Worm (Caenorhabditis elegans) whole organism, L2 larva: Measurements from ENCODE around the gene srg-25.

Source experiments
- C34F6.9 ChIP-seq: fragments of 150-350 bp; optimal IDR thresholded peaks from 2 replicates; lab custom pipeline; 2014; ENCODE audit warnings: missing biosample characterization, missing genetic modification characterization
- alr-1 ChIP-seq: fragments of 150-350 bp; optimal IDR thresholded peaks from 2 replicates; lab custom pipeline; 2014; ENCODE audit warnings: missing biosample characterization, missing genetic modification characterization
- ama-1 ChIP-seq: fragments of 150-350 bp; optimal IDR thresholded peaks from 2 replicates; lab custom pipeline; 2018; ENCODE audit warnings: inconsistent platforms
- blmp-1 ChIP-seq: sonication (generic microtip); optimal IDR thresholded peaks from 2 replicates; lab custom pipeline; 2017; ENCODE audit warnings: missing genetic modification characterization, mild to moderate bottlenecking, missing compliant biosample characterization, antibody characterized with exemption, moderate library complexity; ENCODE audit not compliant: insufficient read depth
- ceh-82 ChIP-seq: fragments of 150-350 bp; optimal IDR thresholded peaks from 2 replicates; lab custom pipeline; 2014; ENCODE audit warnings: missing biosample characterization, missing genetic modification characterization
- crh-2 ChIP-seq: sonication (generic microtip); optimal IDR thresholded peaks from 2 replicates; lab custom pipeline; 2017; ENCODE audit warnings: missing biosample characterization, missing genetic modification characterization
- dmd-4 ChIP-seq: sonication (generic microtip); optimal IDR thresholded peaks from 2 replicates; lab custom pipeline; 2017; ENCODE audit warnings: missing biosample characterization, missing genetic modification characterization
- egl-27 ChIP-seq: sonication (generic microtip); optimal IDR thresholded peaks from 3 replicates; lab custom pipeline; 2017; ENCODE audit warnings: missing biosample characterization, missing genetic modification reagents, missing genetic modification characterization
- elt-1 ChIP-seq: fragments of 150-350 bp; optimal IDR thresholded peaks from 2 replicates; lab custom pipeline; 2014; ENCODE audit warnings: missing biosample characterization, missing genetic modification characterization
- elt-3 ChIP-seq: sonication (generic microtip); optimal IDR thresholded peaks from 2 replicates; lab custom pipeline; 2017; ENCODE audit warnings: missing biosample characterization, missing genetic modification characterization
- fos-1 ChIP-seq: fragments of 150-350 bp; optimal IDR thresholded peaks from 2 replicates; lab custom pipeline; 2014; ENCODE audit warnings: missing biosample characterization, missing genetic modification characterization
- lin-11 ChIP-seq: fragments of 150-350 bp; sonication (generic microtip); optimal IDR thresholded peaks from 2 replicates; lab custom pipeline; 2014; ENCODE audit warnings: missing biosample characterization, missing genetic modification characterization, inconsistent platforms, mixed read lengths
- lin-13 ChIP-seq: fragments of 150-350 bp; optimal IDR thresholded peaks from 2 replicates; lab custom pipeline; 2014; ENCODE audit warnings: missing biosample characterization, missing genetic modification reagents, missing genetic modification characterization
- lin-39 ChIP-seq: fragments of 150-350 bp; optimal IDR thresholded peaks from 2 replicates; lab custom pipeline; 2014; ENCODE audit warnings: missing biosample characterization, missing genetic modification reagents, missing genetic modification characterization
- lsy-2 ChIP-seq, 2 experiments: fragments of 150-350 bp in 1 of 2; sonication (generic microtip) in 1 of 2; optimal IDR thresholded peaks; 2 replicates each; lab custom pipeline; 2014 to 2017; ENCODE audit warnings: missing biosample characterization in 2 of 2, missing genetic modification characterization in 2 of 2
- mab-5 ChIP-seq: fragments of 150-350 bp; optimal IDR thresholded peaks from 2 replicates; lab custom pipeline; 2014; ENCODE audit warnings: missing biosample characterization, missing genetic modification characterization
- mdl-1 ChIP-seq, 2 experiments: fragments of 150-350 bp in 1 of 2; sonication (generic microtip) in 1 of 2; optimal IDR thresholded peaks; 2 replicates each; lab custom pipeline; 2017; ENCODE audit warnings: missing biosample characterization in 2 of 2, missing genetic modification characterization in 2 of 2
- nhr-11 ChIP-seq: fragments of 150-350 bp; optimal IDR thresholded peaks from 2 replicates; lab custom pipeline; 2014; ENCODE audit warnings: missing biosample characterization, missing genetic modification characterization
- nhr-129 ChIP-seq: fragments of 150-350 bp; optimal IDR thresholded peaks from 2 replicates; lab custom pipeline; 2014; ENCODE audit warnings: missing biosample characterization, missing genetic modification characterization
- nhr-21 ChIP-seq: fragments of 150-350 bp; optimal IDR thresholded peaks from 2 replicates; lab custom pipeline; 2014; ENCODE audit warnings: missing biosample characterization, missing genetic modification characterization
- nhr-23 ChIP-seq: fragments of 150-350 bp; optimal IDR thresholded peaks from 2 replicates; lab custom pipeline; 2014; ENCODE audit warnings: missing biosample characterization, missing genetic modification reagents, missing genetic modification characterization
- nhr-25 ChIP-seq: fragments of 150-350 bp; sonication (generic microtip); optimal IDR thresholded peaks from 3 replicates; lab custom pipeline; 2014; ENCODE audit warnings: missing biosample characterization, missing genetic modification characterization
- nhr-77 ChIP-seq: fragments of 150-350 bp; optimal IDR thresholded peaks from 2 replicates; lab custom pipeline; 2014; ENCODE audit warnings: missing biosample characterization, missing genetic modification characterization
- peb-1 ChIP-seq: fragments of 150-350 bp; optimal IDR thresholded peaks from 2 replicates; lab custom pipeline; 2014; ENCODE audit warnings: missing biosample characterization, missing genetic modification characterization
- skn-1 ChIP-seq: sonication (generic microtip); optimal IDR thresholded peaks from 2 replicates; lab custom pipeline; 2017; ENCODE audit warnings: missing biosample characterization, missing genetic modification characterization
- sma-3 ChIP-seq: sonication (generic microtip); optimal IDR thresholded peaks from 2 replicates; lab custom pipeline; 2016; ENCODE audit warnings: missing genetic modification reagents, missing genetic modification characterization, missing compliant biosample characterization
- sma-9 ChIP-seq, 2 experiments: fragments of 150-350 bp in 1 of 2; sonication (generic microtip) in 1 of 2; optimal IDR thresholded peaks; 2 replicates each; lab custom pipeline; 2014 to 2016; ENCODE audit warnings: missing genetic modification characterization in 2 of 2, mild to moderate bottlenecking in 1 of 2, missing biosample characterization in 1 of 2, missing compliant biosample characterization in 1 of 2, missing genetic modification reagents in 1 of 2, moderate library complexity in 1 of 2
- unc-39 ChIP-seq: fragments of 150-350 bp; optimal IDR thresholded peaks from 2 replicates; lab custom pipeline; 2014; ENCODE audit warnings: missing biosample characterization, missing genetic modification characterization
- zag-1 ChIP-seq: fragments of 150-350 bp; optimal IDR thresholded peaks from 2 replicates; lab custom pipeline; 2014; ENCODE audit warnings: missing biosample characterization, missing genetic modification characterization
- ztf-1 ChIP-seq: fragments of 200-800 bp; sonication (Bioruptor generic); conservative IDR thresholded peaks from 2 replicates; pipeline ENCODE4 v1.3.6; 2022; ENCODE audit warnings: missing genetic modification characterization, missing compliant biosample characterization
- ztf-11 ChIP-seq: sonication (generic microtip); optimal IDR thresholded peaks from 2 replicates; lab custom pipeline; 2017; ENCODE audit warnings: missing biosample characterization, missing genetic modification characterization
- ztf-4 ChIP-seq: fragments of 150-350 bp; optimal IDR thresholded peaks from 2 replicates; lab custom pipeline; 2014; ENCODE audit warnings: missing biosample characterization, missing genetic modification characterization

The srg-25 gene

DNA sequence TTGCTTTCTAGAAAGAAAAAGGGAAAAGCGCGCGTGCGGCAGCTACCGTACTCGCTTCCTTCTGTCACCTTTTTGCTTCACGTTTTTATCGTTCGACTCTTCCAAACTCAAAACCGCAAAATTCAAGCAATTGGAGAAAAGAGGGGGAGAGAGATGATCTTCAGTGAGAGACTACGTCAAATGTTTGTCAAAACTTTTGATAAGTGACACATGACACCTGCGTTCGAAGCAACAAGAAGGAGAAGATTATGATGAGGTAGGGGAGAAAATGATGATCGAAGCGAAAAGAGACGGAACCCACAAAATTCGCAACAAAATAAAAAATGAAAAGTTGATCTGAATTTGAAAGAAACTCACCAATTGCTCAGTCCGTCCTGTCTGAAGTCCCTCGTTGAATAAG lies 27.0 kb downstream of the srg-25 start:
- TF ChIP-seq lin-11 (tag; lab: Kevin White, UChicago) (no peak), ama-1 (no peak), C34F6.9 (no peak), elt-3 (tag; lab: Kevin White, UChicago) (no peak), nhr-23 (no peak), egl-27 (tag; lab: Kevin White, UChicago) (no peak), fos-1 (tag; lab: Kevin White, UChicago) (no peak), skn-1 (no peak)

DNA sequence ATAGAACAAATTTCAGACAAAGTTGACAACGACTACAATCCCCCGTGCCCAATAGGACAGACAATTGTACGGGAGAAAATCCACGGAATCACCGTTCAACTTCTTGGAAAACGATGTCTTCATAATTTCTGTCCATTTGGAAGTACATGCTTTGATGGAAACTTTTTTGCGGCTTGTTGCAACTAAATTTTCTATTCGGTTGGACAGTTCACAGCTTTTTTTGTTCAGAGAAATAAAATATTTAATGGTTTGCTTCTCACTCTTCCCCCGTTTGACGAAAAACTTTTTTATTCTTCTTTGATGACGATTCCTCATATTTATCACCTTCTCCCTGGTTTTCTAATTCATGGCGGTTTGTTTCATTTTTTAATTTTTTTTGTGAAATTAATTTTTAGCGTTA lies 31.2 kb downstream of the srg-25 start, which contains the start of gene C10G8.2:
TSS of gene C10G8.2 (plus strand) at position 301 of the 400 bp plus-strand sequence.
- no peak for TF ChIP-seq elt-1 (tag; lab: Kevin White, UChicago)
- no peak for TF ChIP-seq blmp-1
- TF ChIP-seq nhr-11 (tag; lab: Kevin White, UChicago), result no peak
- no peak for TF ChIP-seq ztf-4
- TF ChIP-seq ztf-1 (GFP tag; lab: Robert Waterston, UW), result no peak
- no peak for TF ChIP-seq mdl-1 (tag; optimal IDR thresholded peaks at IDR 0.05; lab: Kevin White, UChicago)
- no peak for TF ChIP-seq peb-1 (tag; lab: Kevin White, UChicago)
- TF ChIP-seq ceh-82 (tag; lab: Kevin White, UChicago), result no peak
- TF ChIP-seq nhr-25, result no peak
- no peak for TF ChIP-seq lin-13 (GFP tag; lab: Kevin White, UChicago)
- no peak for TF ChIP-seq nhr-21 (tag; lab: Kevin White, UChicago)
- no peak for TF ChIP-seq mab-5 (tag; lab: Kevin White, UChicago)

DNA sequence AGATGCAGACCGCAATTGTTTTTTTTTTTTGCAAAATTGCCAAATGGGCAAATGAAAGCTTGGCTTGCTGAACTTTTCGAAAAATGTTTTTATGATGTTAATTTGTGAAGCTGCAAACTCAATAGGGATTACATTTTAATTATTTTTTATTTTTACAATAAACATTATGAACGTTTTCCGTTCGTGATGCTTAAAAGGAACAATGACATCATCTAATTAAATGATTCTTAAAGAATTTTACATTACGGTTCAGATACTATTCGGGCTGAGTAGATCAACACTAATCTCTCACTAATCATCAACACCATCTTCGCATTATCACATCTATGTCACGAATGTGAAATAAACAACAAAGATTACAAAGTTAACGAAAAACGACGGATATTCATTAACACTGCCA lies 32.9 kb downstream of the srg-25 start, which contains the start of gene C10G8.3:
TSS of gene C10G8.3 (plus strand) at position 301 of the 400 bp plus-strand sequence.
- TF ChIP-seq ceh-82 (tag; lab: Kevin White, UChicago), result no peak
- no peak for TF ChIP-seq lin-13 (GFP tag; lab: Kevin White, UChicago)
- no peak for TF ChIP-seq ztf-11 (tag; lab: Kevin White, UChicago)
- no peak for TF ChIP-seq lin-39 (tag; lab: Kevin White, UChicago)
- TF ChIP-seq lsy-2 (tag; optimal IDR thresholded peaks at IDR 0.05; lab: Kevin White, UChicago), result no peak
- TF ChIP-seq peb-1 (tag; lab: Kevin White, UChicago), result no peak
- no peak for TF ChIP-seq nhr-11 (tag; lab: Kevin White, UChicago)
- no peak for TF ChIP-seq zag-1
- TF ChIP-seq egl-27 (tag; lab: Kevin White, UChicago), result no peak
- no peak for TF ChIP-seq sma-9 (GFP tag; optimal IDR thresholded peaks at IDR 0.05; lab: Kevin White, UChicago)
- TF ChIP-seq sma-9 (tag; optimal IDR thresholded peaks at IDR 0.05; lab: Kevin White, UChicago), result no peak
- TF ChIP-seq ama-1, result no peak
- TF ChIP-seq mdl-1 (tag; optimal IDR thresholded peaks at IDR 0.05; lab: Kevin White, UChicago), result no peak
- no peak for TF ChIP-seq dmd-4 (tag; lab: Kevin White, UChicago)

ce11 chrV:5311635-5312034 lies 33.7 kb downstream of the srg-25 start, which contains the start of gene C10G8.4:
TSS of gene C10G8.4 (plus strand) at chrV:5311935.
- TF ChIP-seq nhr-21 (tag; lab: Kevin White, UChicago) (no peak), unc-39 (tag; lab: Kevin White, UChicago) (no peak), lin-39 (tag; lab: Kevin White, UChicago) (no peak), lsy-2 (tag; optimal IDR thresholded peaks at IDR 0.05; lab: Kevin White, UChicago) (no peak), mab-5 (tag; lab: Kevin White, UChicago) (no peak), crh-2 (tag; lab: Kevin White, UChicago) (no peak), dmd-4 (tag; lab: Kevin White, UChicago) (no peak), elt-3 (tag; lab: Kevin White, UChicago) (no peak)

ce11 chrV:5304366-5304765 lies 41.0 kb downstream of the srg-25 start:
- TF ChIP-seq sma-3 (GFP tag; lab: Kevin White, UChicago), result no peak
- TF ChIP-seq mab-5 (tag; lab: Kevin White, UChicago), result no peak
- TF ChIP-seq elt-1 (tag; lab: Kevin White, UChicago), result no peak
- TF ChIP-seq nhr-25, result no peak
- no peak for TF ChIP-seq dmd-4 (tag; lab: Kevin White, UChicago)
- no peak for TF ChIP-seq mdl-1 (tag; optimal IDR thresholded peaks at IDR 0.05; lab: Kevin White, UChicago)
- no peak for TF ChIP-seq nhr-21 (tag; lab: Kevin White, UChicago)

ce11 chrV:5303389-5303788 lies 41.9 kb downstream of the srg-25 start, which contains the start of gene ncx-2:
TSS of gene ncx-2 (plus strand) at chrV:5303689.
- no peak for TF ChIP-seq lin-39 (tag; lab: Kevin White, UChicago)
- TF ChIP-seq alr-1, result no peak
- no peak for TF ChIP-seq mab-5 (tag; lab: Kevin White, UChicago)
- TF ChIP-seq lin-11 (tag; lab: Kevin White, UChicago), result no peak
- no peak for TF ChIP-seq nhr-129
- no peak for TF ChIP-seq elt-1 (tag; lab: Kevin White, UChicago)
- TF ChIP-seq nhr-77 (tag; lab: Kevin White, UChicago), result no peak
- no peak for TF ChIP-seq fos-1 (tag; lab: Kevin White, UChicago)
- TF ChIP-seq nhr-25, result no peak
